Fruit fly (Drosophila melanogaster) whole organism, embryonic: Measurements from ENCODE around the gene CG45066.

Experiments
- Adf1 ChIP-seq: fragments of 200-800 bp; sonication (Bioruptor generic); IDR thresholded peaks from 2 replicates; pipeline ENCODE4 v1.3.6; 2022; ENCODE audit warnings: missing biosample characterization, missing genetic modification characterization
- CG10654 ChIP-seq: fragments of 200-800 bp; sonication (Bioruptor generic); optimal IDR thresholded peaks from 2 replicates; lab custom pipeline; 2016; ENCODE audit warnings: missing biosample characterization, missing genetic modification characterization
- CG11723 ChIP-seq: fragments of 200-800 bp; sonication (Bioruptor generic); optimal IDR thresholded peaks from 2 replicates; lab custom pipeline; 2017; ENCODE audit warnings: missing biosample characterization, mild to moderate bottlenecking, missing genetic modification characterization
- CG12236 ChIP-seq: fragments of 200-800 bp; sonication (Bioruptor generic); optimal IDR thresholded peaks from 2 replicates; lab custom pipeline; 2016; ENCODE audit warnings: missing biosample characterization, missing genetic modification characterization
- CG12659 ChIP-seq: fragments of 200-800 bp; sonication (Bioruptor generic); optimal IDR thresholded peaks from 3 replicates; lab custom pipeline; 2017; ENCODE audit warnings: mild to moderate bottlenecking, missing biosample characterization, missing genetic modification reagents, missing genetic modification characterization
- CG15696 ChIP-seq: fragments of 200-800 bp; sonication (Bioruptor generic); optimal IDR thresholded peaks from 2 replicates; lab custom pipeline; 2019; ENCODE audit warnings: missing biosample characterization, mild to moderate bottlenecking, missing genetic modification characterization, moderate library complexity
- CG16815 ChIP-seq: fragments of 200-800 bp; sonication (Bioruptor generic); optimal IDR thresholded peaks from 3 replicates; lab custom pipeline; 2017; ENCODE audit warnings: missing biosample characterization, mild to moderate bottlenecking, missing genetic modification characterization
- CG18476 ChIP-seq: fragments of 200-800 bp; sonication (Bioruptor generic); optimal IDR thresholded peaks from 2 replicates; lab custom pipeline; 2016; ENCODE audit warnings: missing biosample characterization, mild to moderate bottlenecking, missing genetic modification characterization
- CG18599 ChIP-seq: fragments of 200-800 bp; sonication (Bioruptor generic); optimal IDR thresholded peaks from 3 replicates; lab custom pipeline; 2017; ENCODE audit warnings: missing biosample characterization, missing genetic modification characterization, mild to moderate bottlenecking, moderate library complexity, missing genetic modification reagents
- CG2116 ChIP-seq: fragments of 200-800 bp; sonication (Bioruptor generic); optimal IDR thresholded peaks from 3 replicates; lab custom pipeline; 2018; ENCODE audit warnings: missing biosample characterization, mild to moderate bottlenecking, missing genetic modification characterization
- CG2889 ChIP-seq: fragments of 200-800 bp; sonication (Bioruptor generic); IDR thresholded peaks from 3 replicates; pipeline ENCODE4 v1.3.6; 2022; ENCODE audit warnings: missing biosample characterization, missing genetic modification characterization
- CG30403 ChIP-seq: fragments of 200-800 bp; sonication (Bioruptor generic); optimal IDR thresholded peaks from 3 replicates; lab custom pipeline; 2016; ENCODE audit warnings: missing biosample characterization, missing genetic modification characterization
- CG3281 ChIP-seq: fragments of 200-800 bp; sonication (Bioruptor generic); optimal IDR thresholded peaks from 3 replicates; lab custom pipeline; 2017; ENCODE audit warnings: missing biosample characterization, mild to moderate bottlenecking, missing genetic modification characterization
- CG5245 ChIP-seq: fragments of 200-800 bp; sonication (Bioruptor generic); optimal IDR thresholded peaks from 3 replicates; lab custom pipeline; 2016; ENCODE audit warnings: missing biosample characterization, missing genetic modification characterization
- CG5953 ChIP-seq: fragments of 200-800 bp; sonication (Bioruptor generic); IDR thresholded peaks from 2 replicates; pipeline ENCODE4 v1.3.6; 2022; ENCODE audit warnings: missing biosample characterization, missing genetic modification characterization
- CG7963 ChIP-seq: fragments of 200-800 bp; sonication (Bioruptor generic); IDR thresholded peaks from 3 replicates; pipeline ENCODE4 v1.3.6; 2022; ENCODE audit warnings: missing biosample characterization, missing genetic modification characterization; ENCODE audit not compliant: partially characterized antibody
- CG8089 ChIP-seq: fragments of 200-800 bp; sonication (Bioruptor generic); optimal IDR thresholded peaks from 3 replicates; lab custom pipeline; 2016; ENCODE audit warnings: missing biosample characterization, missing genetic modification characterization
- CG8290 ChIP-seq, 3 experiments: fragments of 200-800 bp; sonication (Bioruptor generic); optimal IDR thresholded peaks; 2 replicates each; lab custom pipeline; 2016 to 2019; ENCODE audit warnings: missing biosample characterization in 3 of 3, missing genetic modification characterization in 3 of 3, mild to moderate bottlenecking in 2 of 3, moderate library complexity in 1 of 3
- CG9932 ChIP-seq: fragments of 200-800 bp; sonication (Bioruptor generic); IDR thresholded peaks from 2 replicates; pipeline ENCODE4 v1.3.6; 2022; ENCODE audit warnings: missing biosample characterization, missing genetic modification characterization
- CHES-1-like ChIP-seq: fragments of 200-800 bp; sonication (Bioruptor generic); optimal IDR thresholded peaks from 2 replicates; lab custom pipeline; 2016; ENCODE audit warnings: missing biosample characterization, missing genetic modification characterization
- ERR ChIP-seq: fragments of 200-800 bp; sonication (Bioruptor generic); optimal IDR thresholded peaks from 2 replicates; lab custom pipeline; 2016; ENCODE audit warnings: missing biosample characterization, missing genetic modification characterization
- Eip74EF ChIP-seq, 2 experiments: fragments of 200-800 bp in 1 of 2; fragments of >200 bp in 1 of 2; sonication (Bioruptor generic) in 1 of 2; optimal IDR thresholded peaks; 2 replicates each; lab custom pipeline; 2017 to 2019; ENCODE audit warnings: missing biosample characterization in 2 of 2, missing genetic modification characterization in 2 of 2, mild to moderate bottlenecking in 1 of 2, moderate library complexity in 1 of 2
- Elba2 ChIP-seq: fragments of 200-800 bp; sonication (Bioruptor generic); optimal IDR thresholded peaks from 3 replicates; lab custom pipeline; 2016; ENCODE audit warnings: missing biosample characterization, missing genetic modification characterization
- Hmr ChIP-seq: fragments of 200-800 bp; sonication (Bioruptor generic); optimal IDR thresholded peaks from 3 replicates; lab custom pipeline; 2017; ENCODE audit warnings: mild to moderate bottlenecking, missing biosample characterization, missing genetic modification reagents, missing genetic modification characterization
- Neu2 ChIP-seq: fragments of 200-800 bp; sonication (Bioruptor generic); optimal IDR thresholded peaks from 3 replicates; lab custom pipeline; 2016; ENCODE audit warnings: missing biosample characterization, missing genetic modification characterization, borderline replicate concordance
- Xbp1 ChIP-seq: fragments of 200-800 bp; sonication (Bioruptor generic); optimal IDR thresholded peaks from 3 replicates; lab custom pipeline; 2016; ENCODE audit warnings: missing biosample characterization, mild to moderate bottlenecking, missing genetic modification characterization
- ab ChIP-seq: fragments of 200-800 bp; sonication (Bioruptor generic); optimal IDR thresholded peaks from 2 replicates; lab custom pipeline; 2016; ENCODE audit warnings: missing biosample characterization, missing genetic modification characterization
- chif ChIP-seq, 2 experiments: fragments of 200-800 bp; sonication (Bioruptor generic); optimal IDR thresholded peaks; 3 replicates each; lab custom pipeline; 2016; ENCODE audit warnings: missing biosample characterization in 2 of 2, missing genetic modification characterization in 2 of 2
- crc ChIP-seq: fragments of 200-800 bp; sonication (Bioruptor generic); optimal IDR thresholded peaks from 2 replicates; lab custom pipeline; 2016; ENCODE audit warnings: missing biosample characterization, missing genetic modification characterization
- crol ChIP-seq: fragments of 200-800 bp; sonication (Bioruptor generic); IDR thresholded peaks from 2 replicates; pipeline ENCODE4 v1.3.6; 2022; ENCODE audit warnings: missing biosample characterization, missing genetic modification characterization
- crp ChIP-seq, 2 experiments: fragments of 200-800 bp; sonication (Bioruptor generic); optimal IDR thresholded peaks; 2 replicates in 1 of 2; 3 replicates in 1 of 2; lab custom pipeline; 2017; ENCODE audit warnings: missing biosample characterization in 2 of 2, missing genetic modification characterization in 2 of 2, mild to moderate bottlenecking in 1 of 2, moderate library complexity in 1 of 2
- disco-r ChIP-seq: fragments of 200-800 bp; sonication (Bioruptor generic); optimal IDR thresholded peaks from 2 replicates; lab custom pipeline; 2016; ENCODE audit warnings: missing biosample characterization, missing genetic modification characterization
- gcm2 ChIP-seq: fragments of 200-800 bp; sonication (Bioruptor generic); optimal IDR thresholded peaks from 2 replicates; lab custom pipeline; 2016; ENCODE audit warnings: missing biosample characterization, missing genetic modification characterization
- jing ChIP-seq: fragments of 200-800 bp; sonication (Bioruptor generic); optimal IDR thresholded peaks from 2 replicates; lab custom pipeline; 2018; ENCODE audit warnings: missing biosample characterization, mild to moderate bottlenecking, missing genetic modification characterization
- pho ChIP-seq: fragments of 200-800 bp; sonication (Bioruptor generic); optimal IDR thresholded peaks from 2 replicates; lab custom pipeline; 2016; ENCODE audit warnings: missing biosample characterization, missing genetic modification characterization
- repo ChIP-seq: fragments of 200-800 bp; sonication (Bioruptor generic); optimal IDR thresholded peaks from 2 replicates; lab custom pipeline; 2016; ENCODE audit warnings: missing biosample characterization, missing genetic modification characterization
- rib ChIP-seq: fragments of 200-800 bp; sonication (Bioruptor generic); IDR thresholded peaks from 2 replicates; pipeline ENCODE4 v1.3.6; 2022; ENCODE audit warnings: missing biosample characterization, missing genetic modification characterization
- run ChIP-seq: fragments of 200-800 bp; sonication (Bioruptor generic); optimal IDR thresholded peaks from 3 replicates; lab custom pipeline; 2018; ENCODE audit warnings: missing biosample characterization, mild to moderate bottlenecking, missing genetic modification characterization
- salm ChIP-seq: fragments of 200-800 bp; sonication (Bioruptor generic); optimal IDR thresholded peaks from 2 replicates; lab custom pipeline; 2018; ENCODE audit warnings: missing biosample characterization, mild to moderate bottlenecking, missing genetic modification characterization
- sc ChIP-seq, 3 experiments: fragments of >200 bp in 2 of 3; fragments of 200-800 bp in 1 of 3; sonication (Bioruptor generic) in 1 of 3; optimal IDR thresholded peaks; 2 replicates in 2 of 3; 3 replicates in 1 of 3; lab custom pipeline; 2017; ENCODE audit warnings: mild to moderate bottlenecking in 1 of 3, missing biosample characterization in 1 of 3, missing genetic modification characterization in 1 of 3, missing genetic modification reagents in 1 of 3
- seq ChIP-seq: fragments of 200-800 bp; sonication (Bioruptor generic); IDR thresholded peaks from 2 replicates; pipeline ENCODE4 v1.3.6; 2022; ENCODE audit warnings: missing biosample characterization, missing genetic modification characterization
- shn ChIP-seq: fragments of 200-800 bp; sonication (Bioruptor generic); optimal IDR thresholded peaks from 3 replicates; lab custom pipeline; 2016; ENCODE audit warnings: missing biosample characterization, missing genetic modification characterization
- sim ChIP-seq: fragments of 200-800 bp; sonication (Bioruptor generic); IDR thresholded peaks from 2 replicates; pipeline ENCODE4 v1.3.6; 2022; ENCODE audit warnings: missing biosample characterization, missing genetic modification characterization
- sisA ChIP-seq: fragments of 200-800 bp; sonication (Bioruptor generic); IDR thresholded peaks from 2 replicates; pipeline ENCODE4 v1.3.6; 2022; ENCODE audit warnings: missing biosample characterization, missing genetic modification characterization
- sqz ChIP-seq: fragments of 200-800 bp; sonication (Bioruptor generic); optimal IDR thresholded peaks from 3 replicates; lab custom pipeline; 2018; ENCODE audit warnings: missing biosample characterization, mild to moderate bottlenecking, missing genetic modification characterization
- vvl ChIP-seq: fragments of 200-800 bp; sonication (Bioruptor generic); IDR thresholded peaks from 2 replicates; pipeline ENCODE4 v1.3.6; 2022; ENCODE audit warnings: missing biosample characterization, missing genetic modification characterization
- wor ChIP-seq: fragments of 200-800 bp; sonication (Bioruptor generic); IDR thresholded peaks from 2 replicates; pipeline ENCODE4 v1.3.6; 2022; ENCODE audit warnings: missing biosample characterization, missing genetic modification characterization

Gene CG45066

dm6 chr3L:3070274-3071204 is 40.5 kb downstream of the CG45066 start, which contains the start of the genes CG32486 and PAN3 (continued):
- TF ChIP-seq jing (GFP tag; lab: Kevin White, UChicago) (no peak), crc (peak; percentile 1), CG12659 (GFP tag; lab: Kevin White, UChicago) (peak; percentile 93), sisA (peak; percentile 20; the same call in 1 of the 2 replicates), CG3281 (GFP tag; lab: Kevin White, UChicago) (peak; percentile 11), crol (GFP tag; lab: Robert Waterston, UW) (peak; percentile 97), Eip74EF (GFP tag; optimal IDR thresholded peaks at IDR 0.05; lab: Kevin White, UChicago) (peak in 1 of 2 experiments; percentile 50), CG8089 (GFP tag; lab: Kevin White, UChicago) (peak; percentile 33), CG18599 (peak; percentile 53), CG2116 (GFP tag; lab: Kevin White, UChicago) (peak; percentile 83), seq (GFP tag; lab: Robert Waterston, UW) (peak; percentile 57; the same call in 1 of the 2 replicates), Neu2 (GFP tag; lab: Kevin White, UChicago) (peak; percentile 67), CG8290 (GFP tag; optimal IDR thresholded peaks at IDR 0.05; lab: Kevin White, UChicago) (peak; percentile 72), CG8290 (tag; optimal IDR thresholded peaks at IDR 0.05; lab: Kevin White, UChicago) (peak in 1 of 2 experiments; percentile 85), Elba2 (GFP tag; lab: Kevin White, UChicago) (peak; percentile 1), CG15696 (peak; percentile 17), CG5245 (GFP tag; lab: Kevin White, UChicago) (no peak), CG7963 (GFP tag; lab: Robert Waterston, UW) (peak; percentile 69), repo (peak; percentile 70), CG5953 (GFP tag; lab: Robert Waterston, UW) (no peak), ab (GFP tag; lab: Kevin White, UChicago) (peak; percentile 81), disco-r (GFP tag; lab: Kevin White, UChicago) (peak; percentile 6), ERR (GFP tag; lab: Kevin White, UChicago) (peak; percentile 71), CG16815 (no peak), Xbp1 (GFP tag; lab: Kevin White, UChicago) (peak; percentile 41), shn (no peak), chif (GFP tag; optimal IDR thresholded peaks at IDR 0.05; lab: Kevin White, UChicago) (no peak), pho (GFP tag; lab: Kevin White, UChicago) (peak; percentile 20), CG11723 (GFP tag; lab: Kevin White, UChicago) (peak; percentile 4), CG2889 (GFP tag; lab: Robert Waterston, UW) (no peak), vvl (GFP tag; lab: Robert Waterston, UW) (peak; percentile 59), CG30403 (peak; percentile 38), salm (tag; lab: Kevin White, UChicago) (peak; percentile 12), CG12236 (GFP tag; lab: Kevin White, UChicago) (no peak), CG10654 (GFP tag; lab: Kevin White, UChicago) (peak; percentile 8), Adf1 (GFP tag; lab: Robert Waterston, UW) (peak; percentile 67), rib (GFP tag; lab: Robert Waterston, UW) (peak; percentile 73), gcm2 (GFP tag; lab: Kevin White, UChicago) (no peak), CHES-1-like (peak; percentile 63), CG18476 (no peak), run (tag; lab: Kevin White, UChicago) (peak; percentile 46), sim (GFP tag; lab: Robert Waterston, UW) (no peak), sc (optimal IDR thresholded peaks at IDR 0.05; lab: Kevin White, UChicago) (no peak), sc (GFP tag; optimal IDR thresholded peaks at IDR 0.05; lab: Kevin White, UChicago) (no peak), wor (GFP tag; lab: Robert Waterston, UW) (no peak), Hmr (GFP tag; lab: Kevin White, UChicago) (peak; percentile 82), crp (GFP tag; optimal IDR thresholded peaks at IDR 0.05; lab: Kevin White, UChicago) (peak in 1 of 2 experiments; percentile 54), CG9932 (peak; percentile 54), sqz (GFP tag; lab: Kevin White, UChicago) (peak; percentile 64)
